Worm (Caenorhabditis elegans) whole organism, early embryonic: ENCODE results near the gene T26C12.2.

ENCODE experiments used
- B0310.2 ChIP-seq: sonication (generic microtip); optimal IDR thresholded peaks from 2 replicates; lab custom pipeline; 2016; ENCODE audit warnings: mild to moderate bottlenecking, missing genetic modification characterization, missing compliant biosample characterization
- aly-1 ChIP-seq: sonication (generic microtip); optimal IDR thresholded peaks from 2 replicates; lab custom pipeline; 2016; ENCODE audit warnings: missing genetic modification characterization, missing compliant biosample characterization
- ama-1 ChIP-seq: fragments of 150-350 bp; optimal IDR thresholded peaks from 2 replicates; lab custom pipeline; 2014
- ceh-36 ChIP-seq: sonication (generic microtip); optimal IDR thresholded peaks from 2 replicates; lab custom pipeline; 2016; ENCODE audit warnings: missing genetic modification characterization, inconsistent platforms, missing compliant biosample characterization
- ets-7 ChIP-seq: sonication (generic microtip); optimal IDR thresholded peaks from 2 replicates; lab custom pipeline; 2016; ENCODE audit warnings: missing genotype, missing genetic modification characterization, missing compliant biosample characterization
- flt-1 ChIP-seq: fragments of 200-800 bp; sonication (Bioruptor generic); IDR thresholded peaks from 2 replicates; pipeline ENCODE4 v1.3.6; 2022; ENCODE audit warnings: missing genetic modification characterization, missing compliant biosample characterization
- hmbx-1 ChIP-seq: sonication (generic microtip); optimal IDR thresholded peaks from 2 replicates; lab custom pipeline; 2016; ENCODE audit warnings: mild to moderate bottlenecking, missing genetic modification characterization, missing compliant biosample characterization
- hmg-4 ChIP-seq: fragments of 200-800 bp; sonication (Bioruptor generic); optimal IDR thresholded peaks from 2 replicates; lab custom pipeline; 2018; ENCODE audit warnings: mild to moderate bottlenecking, missing genetic modification characterization, missing compliant biosample characterization
- pes-1 ChIP-seq: fragments of 200-800 bp; sonication (Bioruptor generic); IDR thresholded peaks from 2 replicates; pipeline ENCODE4 v1.3.6; 2022; ENCODE audit warnings: missing genetic modification reagents, missing genetic modification characterization, missing compliant biosample characterization
- scrt-1 ChIP-seq: fragments of 200-800 bp; sonication (Bioruptor generic); IDR thresholded peaks from 2 replicates; pipeline ENCODE4 v1.3.6; 2022; ENCODE audit warnings: missing genetic modification characterization, missing compliant biosample characterization
- tbx-37 ChIP-seq: fragments of 200-800 bp; sonication (Bioruptor generic); conservative IDR thresholded peaks from 2 replicates; pipeline ENCODE4 v1.3.6; 2022; ENCODE audit warnings: missing genetic modification reagents, missing genetic modification characterization, missing compliant biosample characterization
- tra-4 ChIP-seq: sonication (generic microtip); optimal IDR thresholded peaks from 2 replicates; lab custom pipeline; 2017; ENCODE audit warnings: missing genetic modification characterization, missing compliant biosample characterization

- no peak for TF ChIP-seq tbx-37
- TF ChIP-seq ama-1 (lab: Kevin White, UChicago), result no peak
- TF ChIP-seq pes-1 (GFP tag; lab: Robert Waterston, UW), result no peak
- no peak for TF ChIP-seq aly-1 (tag; lab: Kevin White, UChicago)
- no peak for TF ChIP-seq ets-7 (tag; lab: Kevin White, UChicago)
- no peak for TF ChIP-seq tra-4
- TF ChIP-seq hmbx-1 (tag; lab: Kevin White, UChicago), result no peak
- TF ChIP-seq ceh-36 (tag; lab: Kevin White, UChicago), result no peak
- TF ChIP-seq scrt-1 (GFP tag; lab: Robert Waterston, UW), result no peak
- TF ChIP-seq hmg-4 (GFP tag; lab: Kevin White, UChicago), result no peak
- no peak for TF ChIP-seq flt-1 (GFP tag; lab: Robert Waterston, UW)
- TF ChIP-seq B0310.2 (tag; lab: Kevin White, UChicago), result no peak
These were observed 7.7 kb upstream of the T26C12.2 start, which contains the start of gene T26C12.3 for ce11 chrIV:3273295-3273694.
